Fruit fly (Drosophila melanogaster) whole organism, larva: ENCODE results near the gene CG43922.

ENCODE experiments used
- noc ChIP-seq: fragments of 200-800 bp; sonication (Bioruptor generic); optimal IDR thresholded peaks from 3 replicates; lab custom pipeline; 2019; ENCODE audit warnings: missing biosample characterization, mild to moderate bottlenecking, missing genetic modification characterization, moderate library complexity

CG43922 gene

DNA sequence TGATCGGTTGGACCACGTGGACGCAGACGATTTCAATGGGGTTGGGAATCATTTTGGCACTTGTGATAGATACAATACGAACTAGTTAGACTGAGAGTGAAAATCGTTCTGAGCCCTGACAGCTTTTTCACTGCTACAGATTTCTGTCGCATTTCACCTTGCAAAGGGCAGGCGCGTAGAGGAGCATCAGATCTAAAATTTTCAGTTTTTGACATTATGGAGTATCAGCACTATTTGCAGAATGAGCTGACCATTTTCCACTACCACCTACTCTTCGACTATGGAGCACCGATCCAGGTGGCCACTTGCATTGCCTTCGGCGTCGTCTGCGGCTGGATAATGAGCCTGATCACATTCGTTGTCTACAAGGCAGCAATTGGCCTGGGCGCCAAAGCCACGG is at the start of gene CG43922, which contains the start of gene CG13984:
Gene CG43922 (minus strand): TSS at position 101 of the 400 bp plus-strand sequence.
Gene CG13984 (plus strand): TSS at position 169 of the 400 bp plus-strand sequence.
- TF ChIP-seq noc (tag; lab: Kevin White, UChicago), result no peak

- no peak for TF ChIP-seq noc (tag; lab: Kevin White, UChicago)
Observed at dm6 chr2L:6358218-6358617, 49.7 kb upstream of the CG43922 start, which contains the start of gene CG9500. Gene CG9500, minus strand, starts transcription at chr2L:6358318.

- no peak for TF ChIP-seq noc (tag; lab: Kevin White, UChicago)
Observed at dm6 chr2L:6356686-6357362, 48.3 kb upstream of the CG43922 start.

dm6 chr2L:6356134-6356533 is 47.6 kb upstream of the CG43922 start:
- TF ChIP-seq noc (tag; lab: Kevin White, UChicago), result no peak

- TF ChIP-seq noc (tag; lab: Kevin White, UChicago), result no peak
Observed at dm6 chr2L:6354656-6355055, 46.1 kb upstream of the CG43922 start, which contains the start of gene ppk14. Gene ppk14, plus strand, starts transcription at chr2L:6354956.

- no peak for TF ChIP-seq noc (tag; lab: Kevin White, UChicago)
Observed at dm6 chr2L:6354231-6354630, 45.7 kb upstream of the CG43922 start, which contains the start of gene ppk7. Gene ppk7, minus strand, starts transcription at chr2L:6354331.

DNA sequence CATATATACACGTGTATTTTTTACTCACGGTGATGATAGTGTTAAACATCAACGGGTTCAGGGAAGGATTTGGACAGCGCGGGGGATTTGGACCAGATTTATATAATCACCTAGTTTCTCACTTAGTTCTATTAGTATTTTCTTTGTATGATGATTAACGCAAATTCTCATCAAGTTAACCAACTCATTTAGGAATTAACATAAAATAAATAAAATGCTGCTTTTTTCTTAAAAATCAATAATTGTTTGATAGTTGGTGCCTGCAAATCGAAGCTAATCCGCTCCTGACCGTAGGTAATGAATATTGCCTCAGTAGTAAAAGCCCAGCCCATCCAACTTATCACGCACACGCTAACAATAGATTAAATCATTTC is 43.2 kb upstream of the CG43922 start:
- peak; percentile 98 for TF ChIP-seq noc (tag; lab: Kevin White, UChicago)

DNA sequence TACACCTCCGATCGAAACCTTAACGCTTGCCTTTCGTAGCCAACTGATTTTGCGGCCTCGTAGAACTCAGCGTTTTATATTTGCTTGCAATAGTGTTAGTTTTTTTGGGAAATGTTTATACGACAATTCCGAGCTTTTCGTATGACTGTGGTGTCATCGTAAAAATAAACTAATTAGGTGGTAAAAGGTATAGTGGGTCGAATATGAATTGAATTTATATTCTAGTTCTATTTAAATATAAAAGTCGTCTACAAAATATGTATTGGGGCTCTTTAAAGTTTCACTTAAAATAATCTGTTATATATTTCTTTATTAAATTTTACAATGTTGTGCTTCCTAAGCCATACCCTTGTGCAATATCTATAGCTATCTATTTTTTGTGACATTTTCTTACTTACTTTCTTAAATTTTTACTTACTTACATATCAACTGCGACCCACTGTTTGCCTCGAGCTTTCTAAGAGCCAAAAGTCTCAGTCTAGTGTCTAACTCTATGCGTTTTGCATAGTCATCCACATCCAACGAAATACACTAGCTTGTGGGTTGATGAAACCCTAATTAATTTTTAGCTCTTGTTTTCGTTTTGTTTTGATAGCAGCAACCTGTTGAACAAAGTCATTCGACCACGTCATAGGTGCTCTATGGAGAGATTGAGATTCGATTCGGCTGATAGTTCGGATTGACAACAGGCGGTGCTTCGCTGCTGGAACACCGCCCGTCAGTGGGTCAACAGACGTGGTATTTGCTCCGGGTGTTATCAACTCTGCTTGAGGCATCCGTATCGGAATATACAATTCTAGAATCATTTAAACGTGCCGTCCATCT is 42.6 kb upstream of the CG43922 start, which contains the start of gene CG9498:
Gene CG9498 (minus strand): TSS at position 51 of the 825 bp plus-strand sequence.
- peak; percentile 97 for TF ChIP-seq noc (tag; lab: Kevin White, UChicago)

DNA sequence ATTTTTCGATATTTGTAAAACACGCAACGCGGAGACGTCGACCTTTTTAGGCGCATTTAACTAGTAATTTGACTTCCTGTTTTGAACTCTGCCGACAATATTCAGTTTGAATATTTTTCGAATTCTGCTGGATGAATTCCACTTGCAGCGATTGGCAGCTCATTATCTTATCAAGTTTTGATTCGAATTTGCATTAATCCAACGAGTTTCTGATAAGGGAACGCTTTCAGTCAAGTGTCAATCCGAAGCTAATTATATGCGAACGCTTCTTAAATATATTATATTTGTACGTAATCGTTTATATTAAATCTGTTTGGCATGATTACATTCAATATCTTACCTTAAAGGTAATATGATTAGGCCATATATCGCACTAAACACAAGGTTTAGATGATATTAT is 39.8 kb upstream of the CG43922 start, which contains the start of gene CG9497:
Gene CG9497 (minus strand): TSS at position 101 of the 400 bp plus-strand sequence.
- TF ChIP-seq noc (tag; lab: Kevin White, UChicago), result no peak

DNA sequence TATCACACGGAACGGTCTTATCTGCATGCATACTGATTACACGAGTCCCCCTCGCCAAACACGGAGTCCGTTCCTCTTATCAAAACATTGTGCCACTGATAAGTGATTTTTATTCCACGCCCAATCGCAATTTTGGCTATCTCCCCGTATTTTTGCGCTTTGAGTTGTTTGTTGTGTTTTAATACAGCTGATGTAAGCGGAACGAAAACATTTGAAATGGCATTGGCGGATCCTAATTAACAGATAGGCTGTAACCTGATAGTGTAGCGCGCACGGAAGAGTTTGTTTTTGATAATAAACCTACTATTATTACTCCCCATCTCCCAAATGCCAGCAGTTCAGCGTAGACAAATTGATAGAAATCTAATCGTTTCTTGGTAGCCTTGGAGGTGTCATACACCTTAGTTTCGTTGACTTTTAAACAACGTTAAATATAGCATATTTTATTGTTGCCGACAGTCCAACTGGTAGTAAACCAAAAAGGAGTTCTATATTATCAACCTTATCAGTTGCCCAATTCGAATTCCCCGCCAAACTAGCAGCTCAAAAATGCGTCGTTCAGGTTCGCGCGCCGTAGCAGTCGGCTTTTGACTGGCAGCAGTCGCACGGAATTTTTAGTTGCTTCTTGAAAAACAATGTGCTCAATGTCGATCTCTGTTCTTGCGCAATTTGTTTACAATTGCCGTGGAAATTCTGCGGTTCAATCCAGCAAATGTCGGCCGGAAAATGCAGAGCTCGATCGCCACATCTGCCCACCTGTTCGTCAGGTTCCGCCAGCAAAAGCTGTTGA is 34.7 kb upstream of the CG43922 start:
- peak; percentile 47 for TF ChIP-seq noc (tag; lab: Kevin White, UChicago)

DNA sequence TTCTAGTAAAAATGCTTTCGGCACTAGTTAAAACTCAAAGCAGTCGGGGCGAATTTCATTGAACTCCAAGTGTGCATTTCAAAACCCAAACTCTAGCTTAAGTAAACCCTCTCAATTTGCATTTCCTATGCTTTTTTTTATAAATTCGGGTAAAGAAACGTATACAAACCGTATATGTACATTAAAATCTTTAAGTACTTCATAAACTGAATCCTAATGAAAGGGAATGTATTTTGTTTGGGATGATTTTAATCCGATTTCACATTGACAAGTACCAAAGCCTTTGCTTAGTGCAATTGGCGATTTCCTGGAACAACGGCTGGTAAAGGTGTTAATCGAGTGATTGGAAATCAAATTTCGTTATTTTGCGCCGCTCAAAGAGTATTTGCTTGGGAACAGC is 32.7 kb upstream of the CG43922 start:
- no peak for TF ChIP-seq noc (tag; lab: Kevin White, UChicago)

dm6 chr2L:6340222-6340725 is 31.7 kb upstream of the CG43922 start:
- TF ChIP-seq noc (tag; lab: Kevin White, UChicago), result no peak

DNA sequence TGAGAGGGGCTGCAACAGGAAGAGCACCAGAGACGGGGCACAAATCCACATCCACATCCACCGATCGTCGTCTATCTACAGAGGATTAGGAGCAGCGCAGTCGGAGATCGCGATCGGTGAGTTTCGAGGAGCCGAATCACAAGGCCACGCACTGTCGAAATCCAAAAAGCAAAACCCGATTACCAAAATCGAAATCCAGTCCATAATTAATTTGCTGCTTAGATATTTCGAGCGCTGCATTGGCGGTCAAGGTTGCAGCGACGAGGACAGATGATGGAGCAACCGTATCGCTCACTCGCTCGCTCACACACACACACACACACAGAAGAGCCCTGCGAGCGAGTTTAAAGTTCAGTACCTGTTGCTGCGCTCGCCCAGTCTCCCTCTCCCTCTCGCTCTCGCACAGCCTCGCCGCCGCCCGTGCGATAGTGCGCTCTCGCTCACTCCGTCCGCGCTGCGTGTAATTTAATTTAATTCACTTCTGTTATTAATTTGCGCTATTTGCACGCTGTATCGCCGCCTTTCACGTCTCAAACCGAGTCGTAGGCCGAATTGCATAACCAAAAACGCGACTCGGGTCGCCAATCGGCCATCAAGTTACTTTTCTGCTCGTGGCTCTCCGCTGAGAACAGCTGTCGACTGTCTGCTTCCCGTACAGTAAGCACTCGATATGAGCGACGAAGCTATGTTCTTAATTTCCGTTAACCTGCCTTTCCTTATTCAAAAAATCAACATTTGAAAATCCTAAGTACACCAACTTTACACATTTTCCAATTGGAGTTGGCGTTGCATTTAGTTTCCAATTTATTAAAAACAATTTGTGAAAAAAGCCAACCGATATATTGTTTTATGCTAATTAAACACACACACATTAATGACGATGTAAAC is 30.7 kb upstream of the CG43922 start:
- TF ChIP-seq noc (tag; lab: Kevin White, UChicago), result peak; percentile 54

dm6 chr2L:6338367-6338975 is 29.9 kb upstream of the CG43922 start, which contains the start of the genes Pez and Cpr:
Gene Pez, minus strand, starts transcription at chr2L:6338671.
Gene Cpr, plus strand, starts transcription at chr2L:6338836.
- TF ChIP-seq noc (tag; lab: Kevin White, UChicago), result no peak
